Worm (Caenorhabditis elegans): ENCODE measurements around the gene K09C6.9.

ce11 chrV:858841-859456, 4.1 kb upstream of the K09C6.9 start:
- TF ChIP-seq ZK546.5 (tag; optimal IDR thresholded peaks at IDR 0.05) (no peak), R02D3.7 (tag; optimal IDR thresholded peaks at IDR 0.05) (no peak), zag-1 (tag; optimal IDR thresholded peaks at IDR 0.05) (no peak), egl-27 (tag; optimal IDR thresholded peaks at IDR 0.05) (no peak)
